Fruit fly (Drosophila melanogaster) whole organism, embryonic: ENCODE measurements around the gene CG10802.

Source experiments
- Atf-2 ChIP-seq: fragments of 200-800 bp; sonication (Bioruptor generic); optimal IDR thresholded peaks from 2 replicates; lab custom pipeline; 2016; ENCODE audit warnings: missing biosample characterization, missing genetic modification characterization
- B-H2 ChIP-seq: fragments of 200-800 bp; sonication (Bioruptor generic); optimal IDR thresholded peaks from 2 replicates; lab custom pipeline; 2018; ENCODE audit warnings: missing biosample characterization, mild to moderate bottlenecking, missing genetic modification characterization
- Bgb ChIP-seq: fragments of 200-800 bp; sonication (Bioruptor generic); IDR thresholded peaks from 2 replicates; pipeline ENCODE4 v1.3.6; 2022; ENCODE audit warnings: missing biosample characterization, missing genetic modification characterization; ENCODE audit not compliant: partially characterized antibody
- Blimp-1 ChIP-seq: fragments of 200-800 bp; sonication (Bioruptor generic); optimal IDR thresholded peaks from 3 replicates; lab custom pipeline; 2018; ENCODE audit warnings: missing biosample characterization, missing genetic modification characterization, mild to moderate bottlenecking, moderate library complexity, missing genetic modification reagents
- CG10366 ChIP-seq: fragments of 200-800 bp; sonication (Bioruptor generic); IDR thresholded peaks from 2 replicates; pipeline ENCODE4 v1.3.6; 2022; ENCODE audit warnings: missing biosample characterization, missing genetic modification characterization
- CG10431 ChIP-seq: fragments of 200-800 bp; sonication (Bioruptor generic); optimal IDR thresholded peaks from 3 replicates; lab custom pipeline; 2018; ENCODE audit warnings: missing biosample characterization, mild to moderate bottlenecking, missing genetic modification characterization
- CG11696 ChIP-seq: fragments of 200-800 bp; sonication (Bioruptor generic); IDR thresholded peaks from 2 replicates; pipeline ENCODE4 v1.3.6; 2022; ENCODE audit warnings: missing biosample characterization, missing genetic modification characterization
- CG1233 ChIP-seq: fragments of 200-800 bp; sonication (Bioruptor generic); optimal IDR thresholded peaks from 4 replicates; lab custom pipeline; 2018; ENCODE audit warnings: missing biosample characterization, mild to moderate bottlenecking, missing genetic modification characterization
- CG12744 ChIP-seq: fragments of 200-800 bp; sonication (Bioruptor generic); optimal IDR thresholded peaks from 2 replicates; lab custom pipeline; 2016; ENCODE audit warnings: missing biosample characterization, missing genetic modification characterization
- CG14014 ChIP-seq: fragments of 200-800 bp; sonication (Bioruptor generic); IDR thresholded peaks from 2 replicates; pipeline ENCODE4 v1.3.6; 2022; ENCODE audit warnings: missing biosample characterization, missing genetic modification characterization
- CG18764 ChIP-seq: fragments of 200-800 bp; sonication (Bioruptor generic); optimal IDR thresholded peaks from 3 replicates; lab custom pipeline; 2016; ENCODE audit warnings: missing biosample characterization, missing genetic modification characterization
- CG31388 ChIP-seq: fragments of 200-800 bp; sonication (Bioruptor generic); optimal IDR thresholded peaks from 2 replicates; lab custom pipeline; 2016; ENCODE audit warnings: missing biosample characterization, missing genetic modification characterization
- CG32532 ChIP-seq: fragments of 200-800 bp; sonication (Bioruptor generic); IDR thresholded peaks from 2 replicates; pipeline ENCODE4 v1.3.6; 2022; ENCODE audit warnings: missing biosample characterization, missing genetic modification characterization
- CG5953 ChIP-seq: fragments of 200-800 bp; sonication (Bioruptor generic); IDR thresholded peaks from 2 replicates; pipeline ENCODE4 v1.3.6; 2022; ENCODE audit warnings: missing biosample characterization, missing genetic modification characterization
- CG6254 ChIP-seq: fragments of 200-800 bp; sonication (Bioruptor generic); optimal IDR thresholded peaks from 3 replicates; lab custom pipeline; 2017; ENCODE audit warnings: mild to moderate bottlenecking, missing biosample characterization, missing genetic modification reagents, missing genetic modification characterization
- CG6813 ChIP-seq: fragments of 200-800 bp; sonication (Bioruptor generic); optimal IDR thresholded peaks from 2 replicates; lab custom pipeline; 2017; ENCODE audit warnings: missing biosample characterization, missing genetic modification characterization, mild to moderate bottlenecking, moderate library complexity, missing genetic modification reagents
- CG7271 ChIP-seq: fragments of 200-800 bp; sonication (Bioruptor generic); optimal IDR thresholded peaks from 2 replicates; lab custom pipeline; 2018; ENCODE audit warnings: missing biosample characterization, mild to moderate bottlenecking, missing genetic modification characterization, moderate library complexity
- CG8359 ChIP-seq: fragments of 200-800 bp; sonication (Bioruptor generic); optimal IDR thresholded peaks from 2 replicates; lab custom pipeline; 2017; ENCODE audit warnings: missing biosample characterization, mild to moderate bottlenecking, missing genetic modification characterization, borderline replicate concordance
- CG8478 ChIP-seq: fragments of >200 bp; optimal IDR thresholded peaks from 2 replicates; lab custom pipeline; 2018
- CG8924 ChIP-seq: fragments of 200-800 bp; optimal IDR thresholded peaks from 3 replicates; lab custom pipeline; 2019; ENCODE audit warnings: missing biosample characterization, mild to moderate bottlenecking, missing genetic modification characterization, moderate library complexity
- CHES-1-like ChIP-seq: fragments of 200-800 bp; sonication (Bioruptor generic); optimal IDR thresholded peaks from 2 replicates; lab custom pipeline; 2016; ENCODE audit warnings: missing biosample characterization, missing genetic modification characterization
- Doc2 ChIP-seq: fragments of 200-800 bp; sonication (Bioruptor generic); IDR thresholded peaks from 2 replicates; pipeline ENCODE4 v1.3.6; 2022; ENCODE audit warnings: missing biosample characterization, missing genetic modification characterization
- Dref ChIP-seq: fragments of 200-800 bp; sonication (Bioruptor generic); IDR thresholded peaks from 2 replicates; pipeline ENCODE4 v1.3.6; 2022; ENCODE audit warnings: missing biosample characterization, missing genetic modification characterization
- H15 ChIP-seq: fragments of 200-800 bp; sonication (Bioruptor generic); IDR thresholded peaks from 3 replicates; pipeline ENCODE4 v1.3.6; 2022; ENCODE audit warnings: missing biosample characterization, missing genetic modification characterization
- HLH3B ChIP-seq: fragments of 200-800 bp; sonication (Bioruptor generic); IDR thresholded peaks from 2 replicates; pipeline ENCODE4 v1.3.6; 2022; ENCODE audit warnings: missing biosample characterization, missing genetic modification characterization
- HLHmδ ChIP-seq: fragments of 200-800 bp; sonication (Bioruptor generic); optimal IDR thresholded peaks from 2 replicates; lab custom pipeline; 2018; ENCODE audit warnings: missing biosample characterization, mild to moderate bottlenecking, missing genetic modification characterization, moderate library complexity
- Kr ChIP-seq: fragments of 200-800 bp; sonication (Bioruptor generic); optimal IDR thresholded peaks from 2 replicates; lab custom pipeline; 2017; ENCODE audit warnings: missing biosample characterization, mild to moderate bottlenecking, missing genetic modification characterization
- Lhr ChIP-seq: fragments of 200-800 bp; sonication (Bioruptor generic); optimal IDR thresholded peaks from 3 replicates; lab custom pipeline; 2017; ENCODE audit warnings: mild to moderate bottlenecking, missing biosample characterization, missing genetic modification reagents, missing genetic modification characterization
- Neu2 ChIP-seq: fragments of 200-800 bp; sonication (Bioruptor generic); optimal IDR thresholded peaks from 3 replicates; lab custom pipeline; 2016; ENCODE audit warnings: missing biosample characterization, missing genetic modification characterization, borderline replicate concordance
- Nf-YB ChIP-seq: fragments of 200-800 bp; sonication (Bioruptor generic); optimal IDR thresholded peaks from 3 replicates; lab custom pipeline; 2019; ENCODE audit warnings: missing biosample characterization, mild to moderate bottlenecking, missing genetic modification characterization, moderate library complexity
- TFAM ChIP-seq: fragments of 200-800 bp; sonication (Bioruptor generic); optimal IDR thresholded peaks from 2 replicates; lab custom pipeline; 2017; ENCODE audit warnings: missing biosample characterization, missing genetic modification characterization, inconsistent platforms
- Xbp1 ChIP-seq: fragments of 200-800 bp; sonication (Bioruptor generic); optimal IDR thresholded peaks from 3 replicates; lab custom pipeline; 2016; ENCODE audit warnings: missing biosample characterization, mild to moderate bottlenecking, missing genetic modification characterization
- abd-A ChIP-seq: fragments of 200-800 bp; sonication (Bioruptor generic); optimal IDR thresholded peaks from 3 replicates; lab custom pipeline; 2019; ENCODE audit warnings: missing biosample characterization, mild to moderate bottlenecking, missing genetic modification characterization, moderate library complexity
- ap ChIP-seq: fragments of 200-800 bp; sonication (Bioruptor generic); IDR thresholded peaks from 2 replicates; pipeline ENCODE4 v1.3.6; 2022; ENCODE audit warnings: missing biosample characterization, missing genetic modification characterization
- danr ChIP-seq: fragments of 200-800 bp; sonication (Bioruptor generic); IDR thresholded peaks from 2 replicates; pipeline ENCODE4 v1.3.6; 2022; ENCODE audit warnings: missing biosample characterization, missing genetic modification characterization
- disco-r ChIP-seq: fragments of 200-800 bp; sonication (Bioruptor generic); optimal IDR thresholded peaks from 2 replicates; lab custom pipeline; 2016; ENCODE audit warnings: missing biosample characterization, missing genetic modification characterization
- fd3F ChIP-seq: fragments of 200-800 bp; sonication (Bioruptor generic); optimal IDR thresholded peaks from 2 replicates; lab custom pipeline; 2018; ENCODE audit warnings: missing biosample characterization, mild to moderate bottlenecking, missing genetic modification characterization, moderate library complexity
- fd64A ChIP-seq: fragments of 200-800 bp; sonication (Bioruptor generic); optimal IDR thresholded peaks from 3 replicates; lab custom pipeline; 2018; ENCODE audit warnings: missing biosample characterization, mild to moderate bottlenecking, missing genetic modification characterization
- gce ChIP-seq: fragments of 200-800 bp; sonication (Bioruptor generic); IDR thresholded peaks from 3 replicates; pipeline ENCODE4 v1.3.6; 2022; ENCODE audit warnings: missing biosample characterization, missing genetic modification characterization
- gcm ChIP-seq: fragments of 200-800 bp; sonication (Bioruptor generic); optimal IDR thresholded peaks from 2 replicates; lab custom pipeline; 2019; ENCODE audit warnings: missing biosample characterization, mild to moderate bottlenecking, missing genetic modification characterization, moderate library complexity
- gt ChIP-seq: fragments of 200-800 bp; sonication (Bioruptor generic); IDR thresholded peaks from 2 replicates; pipeline ENCODE4 v1.3.6; 2022; ENCODE audit warnings: missing biosample characterization, missing genetic modification characterization
- odd ChIP-seq: fragments of 200-800 bp; sonication (Bioruptor generic); optimal IDR thresholded peaks from 2 replicates; lab custom pipeline; 2017; ENCODE audit warnings: missing biosample characterization, mild to moderate bottlenecking, missing genetic modification characterization
- p53 ChIP-seq: fragments of 200-800 bp; sonication (Bioruptor generic); optimal IDR thresholded peaks from 2 replicates; lab custom pipeline; 2016; ENCODE audit warnings: missing biosample characterization, missing genetic modification characterization
- pb ChIP-seq: fragments of 200-800 bp; sonication (Bioruptor generic); optimal IDR thresholded peaks from 3 replicates; lab custom pipeline; 2016; ENCODE audit warnings: missing biosample characterization, missing genetic modification characterization
- repo ChIP-seq: fragments of 200-800 bp; sonication (Bioruptor generic); optimal IDR thresholded peaks from 2 replicates; lab custom pipeline; 2016; ENCODE audit warnings: missing biosample characterization, missing genetic modification characterization
- sc ChIP-seq, 3 experiments: fragments of >200 bp in 2 of 3; fragments of 200-800 bp in 1 of 3; sonication (Bioruptor generic) in 1 of 3; optimal IDR thresholded peaks; 2 replicates in 2 of 3; 3 replicates in 1 of 3; lab custom pipeline; 2017; ENCODE audit warnings: mild to moderate bottlenecking in 1 of 3, missing biosample characterization in 1 of 3, missing genetic modification characterization in 1 of 3, missing genetic modification reagents in 1 of 3
- slbo ChIP-seq: fragments of 200-800 bp; sonication (Bioruptor generic); IDR thresholded peaks from 2 replicates; pipeline ENCODE4 v1.3.6; 2022; ENCODE audit warnings: missing biosample characterization, missing genetic modification characterization
- slp2 ChIP-seq: fragments of 200-800 bp; sonication (Bioruptor generic); optimal IDR thresholded peaks from 2 replicates; lab custom pipeline; 2016; ENCODE audit warnings: missing biosample characterization, missing genetic modification characterization
- sr ChIP-seq: fragments of 200-800 bp; sonication (Bioruptor generic); IDR thresholded peaks from 3 replicates; pipeline ENCODE4 v1.3.6; 2022; ENCODE audit warnings: missing biosample characterization, missing genetic modification characterization
- ssp ChIP-seq: fragments of 200-800 bp; sonication (Bioruptor generic); IDR thresholded peaks from 2 replicates; pipeline ENCODE4 v1.3.6; 2022; ENCODE audit warnings: missing biosample characterization, missing genetic modification characterization
- stc ChIP-seq: fragments of 200-800 bp; sonication (Bioruptor generic); IDR thresholded peaks from 2 replicates; pipeline ENCODE4 v1.3.6; 2022; ENCODE audit warnings: missing biosample characterization, missing genetic modification characterization
- trem ChIP-seq: fragments of 200-800 bp; optimal IDR thresholded peaks from 3 replicates; lab custom pipeline; 2019; ENCODE audit warnings: missing biosample characterization, mild to moderate bottlenecking, missing genetic modification characterization, moderate library complexity

Gene CG10802

dm6 chrX:3433646-3434097, 49.1 kb upstream of the CG10802 start (continued):
- TF ChIP-seq CG6813 (GFP tag; lab: Kevin White, UChicago) (no peak), CG6254 (GFP tag; lab: Kevin White, UChicago) (no peak), slbo (GFP tag; lab: Robert Waterston, UW) (0 out of 2 replicates have a peak, but pooled peaks have one; percentile 25), abd-A (tag; lab: Kevin White, UChicago) (no peak), gt (no peak), Blimp-1 (GFP tag; lab: Kevin White, UChicago) (peak; percentile 6), CG10366 (peak; percentile 29; the same call in 1 of the 2 replicates), CG18764 (GFP tag; lab: Kevin White, UChicago) (no peak), B-H2 (GFP tag; lab: Kevin White, UChicago) (no peak), slp2 (GFP tag; lab: Kevin White, UChicago) (no peak), fd64A (GFP tag; lab: Kevin White, UChicago) (no peak), Bgb (no peak), CG1233 (no peak), CG11696 (GFP tag; lab: Robert Waterston, UW) (no peak), TFAM (GFP tag; lab: Kevin White, UChicago) (no peak), CG14014 (GFP tag; lab: Robert Waterston, UW) (no peak), Neu2 (GFP tag; lab: Kevin White, UChicago) (no peak), CG5953 (GFP tag; lab: Robert Waterston, UW) (no peak), Atf-2 (GFP tag; lab: Kevin White, UChicago) (no peak), p53 (GFP tag; lab: Kevin White, UChicago) (no peak), sc (optimal IDR thresholded peaks at IDR 0.05; lab: Kevin White, UChicago) (no peak), sc (GFP tag; optimal IDR thresholded peaks at IDR 0.05; lab: Kevin White, UChicago) (no peak), fd3F (GFP tag; lab: Kevin White, UChicago) (no peak), stc (GFP tag; lab: Robert Waterston, UW) (no peak), CG12744 (GFP tag; lab: Kevin White, UChicago) (no peak), CG8359 (no peak), sr (no peak), gce (no peak), pb (GFP tag; lab: Kevin White, UChicago) (no peak), HLH3B (GFP tag; lab: Robert Waterston, UW) (peak; percentile 35; the same call in 1 of the 2 replicates), CG8478 (no peak), trem (no peak), ssp (GFP tag; lab: Robert Waterston, UW) (no peak), danr (no peak), CG10431 (GFP tag; lab: Kevin White, UChicago) (no peak), Xbp1 (GFP tag; lab: Kevin White, UChicago) (no peak), odd (no peak), disco-r (GFP tag; lab: Kevin White, UChicago) (no peak), H15 (no peak), gcm (no peak), CHES-1-like (GFP tag; lab: Kevin White, UChicago) (no peak), repo (GFP tag; lab: Kevin White, UChicago) (no peak), Lhr (no peak), Kr (no peak), CG32532 (no peak), Doc2 (GFP tag; lab: Robert Waterston, UW) (no peak), CG7271 (tag; lab: Kevin White, UChicago) (no peak), CG8924 (no peak), ap (GFP tag; lab: Robert Waterston, UW) (no peak), Dref (no peak), HLHmδ (GFP tag; lab: Kevin White, UChicago) (no peak), CG31388 (no peak), Nf-YB (GFP tag; lab: Kevin White, UChicago) (no peak)
